Worm (Caenorhabditis elegans) whole organism, late embryonic: ENCODE results near the gene R07B7.8.

Source experiments
- C08G9.2 ChIP-seq: sonication (generic microtip); optimal IDR thresholded peaks from 2 replicates; lab custom pipeline; 2016; ENCODE audit warnings: mild to moderate bottlenecking, missing genetic modification characterization, moderate library complexity, missing compliant biosample characterization
- F13H6.1 ChIP-seq: sonication (generic microtip); optimal IDR thresholded peaks from 2 replicates; lab custom pipeline; 2016; ENCODE audit warnings: missing genetic modification characterization, missing compliant biosample characterization
- K02D7.2 ChIP-seq: sonication (generic microtip); optimal IDR thresholded peaks from 2 replicates; lab custom pipeline; 2017; ENCODE audit warnings: mild to moderate bottlenecking, missing genetic modification characterization, missing compliant biosample characterization
- K09A11.1 ChIP-seq: sonication (generic microtip); optimal IDR thresholded peaks from 2 replicates; lab custom pipeline; 2017; ENCODE audit warnings: antibody characterized with exemption, mild to moderate bottlenecking, missing genetic modification characterization, missing compliant biosample characterization; ENCODE audit not compliant: insufficient read depth
- ahr-1 ChIP-seq: sonication (generic microtip); optimal IDR thresholded peaks from 2 replicates; lab custom pipeline; 2016; ENCODE audit warnings: missing genetic modification characterization, missing compliant biosample characterization
- ceh-18 ChIP-seq: sonication (generic microtip); optimal IDR thresholded peaks from 2 replicates; lab custom pipeline; 2016; ENCODE audit warnings: missing genetic modification characterization, missing compliant biosample characterization
- ceh-2 ChIP-seq: sonication (generic microtip); optimal IDR thresholded peaks from 2 replicates; lab custom pipeline; 2016; ENCODE audit warnings: missing genotype, missing genetic modification characterization, missing compliant biosample characterization
- ceh-24 ChIP-seq: sonication (generic microtip); optimal IDR thresholded peaks from 2 replicates; lab custom pipeline; 2016; ENCODE audit warnings: mild to moderate bottlenecking, missing genetic modification characterization, missing compliant biosample characterization
- ceh-31 ChIP-seq: sonication (generic microtip); optimal IDR thresholded peaks from 2 replicates; lab custom pipeline; 2016; ENCODE audit warnings: missing genetic modification characterization, missing compliant biosample characterization
- ceh-34 ChIP-seq: sonication (generic microtip); optimal IDR thresholded peaks from 2 replicates; lab custom pipeline; 2016; ENCODE audit warnings: mild to moderate bottlenecking, missing genetic modification characterization, missing compliant biosample characterization
- che-1 ChIP-seq: sonication (generic microtip); optimal IDR thresholded peaks from 2 replicates; lab custom pipeline; 2016; ENCODE audit warnings: mild to moderate bottlenecking, missing genetic modification characterization, missing compliant biosample characterization
- dmd-4 ChIP-seq: sonication (generic microtip); optimal IDR thresholded peaks from 2 replicates; lab custom pipeline; 2016; ENCODE audit warnings: borderline replicate concordance, missing genetic modification characterization, missing compliant biosample characterization
- elt-2 ChIP-seq: sonication (generic microtip); optimal IDR thresholded peaks from 2 replicates; lab custom pipeline; 2016; ENCODE audit warnings: missing genetic modification reagents, missing genetic modification characterization, missing compliant biosample characterization
- elt-4 ChIP-seq: sonication (generic microtip); optimal IDR thresholded peaks from 2 replicates; lab custom pipeline; 2016; ENCODE audit warnings: missing genetic modification characterization, missing compliant biosample characterization
- ets-4 ChIP-seq: sonication (generic microtip); optimal IDR thresholded peaks from 2 replicates; lab custom pipeline; 2016; ENCODE audit warnings: missing genetic modification characterization, missing compliant biosample characterization
- fax-1 ChIP-seq: sonication (generic microtip); optimal IDR thresholded peaks from 2 replicates; lab custom pipeline; 2016; ENCODE audit warnings: missing genotype, missing genetic modification characterization, missing compliant biosample characterization
- fkh-6 ChIP-seq: sonication (generic microtip); optimal IDR thresholded peaks from 2 replicates; lab custom pipeline; 2016; ENCODE audit warnings: missing genetic modification characterization, missing compliant biosample characterization
- hlh-13 ChIP-seq: fragments of 200-800 bp; sonication (Bioruptor generic); optimal IDR thresholded peaks from 2 replicates; lab custom pipeline; 2018; ENCODE audit warnings: mild to moderate bottlenecking, missing genetic modification characterization, missing compliant biosample characterization
- hlh-15 ChIP-seq: sonication (generic microtip); optimal IDR thresholded peaks from 2 replicates; lab custom pipeline; 2016; ENCODE audit warnings: missing genetic modification characterization, missing compliant biosample characterization
- hlh-6 ChIP-seq: sonication (generic microtip); optimal IDR thresholded peaks from 2 replicates; lab custom pipeline; 2016; ENCODE audit warnings: missing genotype, missing genetic modification characterization, missing compliant biosample characterization
- hlh-8 ChIP-seq: sonication (generic microtip); optimal IDR thresholded peaks from 2 replicates; lab custom pipeline; 2016; ENCODE audit warnings: missing genotype, missing genetic modification characterization, missing compliant biosample characterization
- lim-6 ChIP-seq: sonication (generic microtip); optimal IDR thresholded peaks from 2 replicates; lab custom pipeline; 2016; ENCODE audit warnings: missing genetic modification characterization, missing compliant biosample characterization
- madf-2 ChIP-seq: sonication (generic microtip); optimal IDR thresholded peaks from 2 replicates; lab custom pipeline; 2017; ENCODE audit warnings: missing genetic modification characterization, missing compliant biosample characterization
- mec-3 ChIP-seq: sonication (generic microtip); optimal IDR thresholded peaks from 2 replicates; lab custom pipeline; 2016; ENCODE audit warnings: borderline replicate concordance, missing genetic modification characterization, missing compliant biosample characterization
- odd-2 ChIP-seq: sonication (generic microtip); optimal IDR thresholded peaks from 2 replicates; lab custom pipeline; 2017; ENCODE audit warnings: antibody characterized with exemption, mild to moderate bottlenecking, missing genetic modification characterization, missing compliant biosample characterization
- pat-9 ChIP-seq: fragments of 200-800 bp; sonication (Bioruptor generic); optimal IDR thresholded peaks from 2 replicates; lab custom pipeline; 2018; ENCODE audit warnings: mild to moderate bottlenecking, missing genetic modification characterization, moderate library complexity, missing compliant biosample characterization
- pha-2 ChIP-seq: sonication (generic microtip); optimal IDR thresholded peaks from 2 replicates; lab custom pipeline; 2017; ENCODE audit warnings: mild to moderate bottlenecking, missing genetic modification characterization, missing compliant biosample characterization
- pros-1 ChIP-seq: fragments of 150-350 bp; optimal IDR thresholded peaks from 2 replicates; lab custom pipeline; 2014; ENCODE audit warnings: missing biosample characterization, missing genetic modification reagents, missing genetic modification characterization
- ref-2 ChIP-seq: sonication (generic microtip); optimal IDR thresholded peaks from 2 replicates; lab custom pipeline; 2016; ENCODE audit warnings: missing genetic modification characterization, missing compliant biosample characterization
- rnt-1 ChIP-seq: sonication (generic microtip); optimal IDR thresholded peaks from 2 replicates; lab custom pipeline; 2016; ENCODE audit warnings: missing genetic modification characterization, missing compliant biosample characterization
- sdc-2 ChIP-seq: sonication (generic microtip); optimal IDR thresholded peaks from 2 replicates; lab custom pipeline; 2016; ENCODE audit warnings: missing genotype, missing genetic modification characterization, missing compliant biosample characterization
- sox-2 ChIP-seq: fragments of 200-800 bp; sonication (Bioruptor generic); IDR thresholded peaks from 2 replicates; pipeline ENCODE4 v1.3.6; 2022; ENCODE audit warnings: missing genetic modification reagents, missing genetic modification characterization, missing compliant biosample characterization
- syd-9 ChIP-seq: sonication (generic microtip); optimal IDR thresholded peaks from 2 replicates; lab custom pipeline; 2016; ENCODE audit warnings: mild to moderate bottlenecking, missing genetic modification characterization, moderate library complexity, missing compliant biosample characterization
- tbx-2 ChIP-seq: sonication (generic microtip); optimal IDR thresholded peaks from 2 replicates; lab custom pipeline; 2016; ENCODE audit warnings: missing genetic modification characterization, missing compliant biosample characterization
- ttx-3 ChIP-seq: sonication (generic microtip); optimal IDR thresholded peaks from 2 replicates; lab custom pipeline; 2016; ENCODE audit warnings: missing genetic modification reagents, missing genetic modification characterization, missing compliant biosample characterization
- unc-42 ChIP-seq: sonication (generic microtip); optimal IDR thresholded peaks from 2 replicates; lab custom pipeline; 2016; ENCODE audit warnings: missing genotype, missing genetic modification characterization, missing compliant biosample characterization
- unc-86 ChIP-seq: sonication (generic microtip); optimal IDR thresholded peaks from 2 replicates; lab custom pipeline; 2016; ENCODE audit warnings: missing genetic modification characterization, missing compliant biosample characterization
- ztf-16 ChIP-seq: sonication (generic microtip); optimal IDR thresholded peaks from 2 replicates; lab custom pipeline; 2017; ENCODE audit warnings: missing genetic modification characterization, missing compliant biosample characterization

R07B7.8 gene

DNA sequence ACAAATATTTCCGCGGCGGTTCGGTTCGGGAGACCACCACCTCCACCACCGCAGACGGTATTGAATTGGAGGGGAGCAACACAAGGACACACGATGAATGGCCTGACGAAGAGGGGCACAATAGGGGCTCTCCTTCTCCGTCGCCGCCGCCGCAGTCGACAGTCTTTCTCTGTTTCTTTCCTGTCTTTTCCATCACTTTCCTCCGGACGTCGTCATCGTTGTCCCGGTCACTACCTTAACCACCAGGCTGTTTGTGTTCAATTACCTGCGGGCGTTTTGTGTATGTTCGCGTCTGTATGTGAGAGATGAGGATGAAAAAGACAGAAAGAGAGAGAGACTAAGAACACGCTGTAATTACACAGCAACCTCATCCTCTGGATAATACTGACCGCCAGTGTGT is 44.4 kb downstream of the R07B7.8 start:
- peak; percentile 2 for TF ChIP-seq dmd-4 (tag; lab: Kevin White, UChicago)
- no peak for TF ChIP-seq unc-42 (tag; lab: Kevin White, UChicago)
- TF ChIP-seq F13H6.1: no peak
- no peak for TF ChIP-seq odd-2 (tag; lab: Kevin White, UChicago)
- peak; percentile 38 for TF ChIP-seq sox-2
- peak; percentile 3 for TF ChIP-seq pros-1 (tag; lab: Kevin White, UChicago)
- TF ChIP-seq ceh-2: peak; percentile 12
- peak; percentile 23 for TF ChIP-seq ceh-34 (tag; lab: Kevin White, UChicago)
- no peak for TF ChIP-seq ttx-3 (tag; lab: Kevin White, UChicago)
- peak; percentile 35 for TF ChIP-seq ref-2 (tag; lab: Kevin White, UChicago)
- peak; percentile 38 for TF ChIP-seq ceh-31
- no peak for TF ChIP-seq pha-2

DNA sequence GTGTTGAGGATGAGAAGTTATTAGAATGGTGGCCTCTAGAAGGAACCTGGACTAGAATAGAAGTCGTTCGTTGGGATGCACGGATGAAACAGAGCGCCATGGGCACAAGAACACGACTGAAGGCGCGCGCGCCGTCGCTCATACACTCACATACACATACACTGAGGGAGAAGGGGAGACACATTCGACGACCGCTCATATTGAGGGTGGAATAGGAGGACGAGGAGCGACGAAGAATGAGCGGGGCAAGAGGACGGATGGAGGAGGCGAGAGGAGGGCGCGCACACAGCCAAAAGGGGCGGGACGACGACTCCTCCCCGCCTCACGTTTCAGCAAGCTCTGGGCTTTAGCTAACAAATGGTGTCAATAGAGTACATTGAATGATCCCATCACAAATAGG is 45.3 kb downstream of the R07B7.8 start:
- no peak for TF ChIP-seq ahr-1 (tag; lab: Kevin White, UChicago)
- peak; percentile 26 for TF ChIP-seq hlh-6 (tag; lab: Kevin White, UChicago)
- TF ChIP-seq che-1 (tag; lab: Kevin White, UChicago): no peak
- TF ChIP-seq mec-3: no peak
- no peak for TF ChIP-seq pat-9 (tag; lab: Kevin White, UChicago)
- TF ChIP-seq sdc-2 (tag; lab: Kevin White, UChicago): peak; percentile 56
- TF ChIP-seq ceh-34 (tag; lab: Kevin White, UChicago): peak; percentile 37
- TF ChIP-seq lim-6 (tag; lab: Kevin White, UChicago): no peak
- TF ChIP-seq madf-2 (tag; lab: Kevin White, UChicago): no peak
- TF ChIP-seq dmd-4 (tag; lab: Kevin White, UChicago): no peak
- no peak for TF ChIP-seq hlh-8 (tag; lab: Kevin White, UChicago)
- peak; percentile 10 for TF ChIP-seq ceh-18 (tag; lab: Kevin White, UChicago)
- no peak for TF ChIP-seq ztf-16
- no peak for TF ChIP-seq odd-2 (tag; lab: Kevin White, UChicago)
- no peak for TF ChIP-seq ceh-24 (tag; lab: Kevin White, UChicago)
- no peak for TF ChIP-seq fax-1 (tag; lab: Kevin White, UChicago)
- no peak for TF ChIP-seq pha-2
- TF ChIP-seq F13H6.1: peak; percentile 33
- TF ChIP-seq ref-2 (tag; lab: Kevin White, UChicago): peak; percentile 25
- TF ChIP-seq ets-4 (tag; lab: Kevin White, UChicago): no peak
- TF ChIP-seq rnt-1 (tag; lab: Kevin White, UChicago): no peak
- TF ChIP-seq hlh-13 (GFP tag; lab: Kevin White, UChicago): no peak
- no peak for TF ChIP-seq hlh-15
- no peak for TF ChIP-seq K09A11.1 (tag; lab: Kevin White, UChicago)
- no peak for TF ChIP-seq unc-86
- no peak for TF ChIP-seq elt-2
- TF ChIP-seq elt-4 (tag; lab: Kevin White, UChicago): no peak
- TF ChIP-seq C08G9.2 (tag; lab: Kevin White, UChicago): peak; percentile 34
- TF ChIP-seq ceh-31: peak; percentile 44
- peak; percentile 42 for TF ChIP-seq ceh-2
- TF ChIP-seq pros-1 (tag; lab: Kevin White, UChicago): peak; percentile 46
- peak; percentile 65 for TF ChIP-seq tbx-2 (tag; lab: Kevin White, UChicago)
- TF ChIP-seq K02D7.2: no peak
- TF ChIP-seq fkh-6 (tag; lab: Kevin White, UChicago): no peak
- peak; percentile 51 for TF ChIP-seq syd-9 (tag; lab: Kevin White, UChicago)

DNA sequence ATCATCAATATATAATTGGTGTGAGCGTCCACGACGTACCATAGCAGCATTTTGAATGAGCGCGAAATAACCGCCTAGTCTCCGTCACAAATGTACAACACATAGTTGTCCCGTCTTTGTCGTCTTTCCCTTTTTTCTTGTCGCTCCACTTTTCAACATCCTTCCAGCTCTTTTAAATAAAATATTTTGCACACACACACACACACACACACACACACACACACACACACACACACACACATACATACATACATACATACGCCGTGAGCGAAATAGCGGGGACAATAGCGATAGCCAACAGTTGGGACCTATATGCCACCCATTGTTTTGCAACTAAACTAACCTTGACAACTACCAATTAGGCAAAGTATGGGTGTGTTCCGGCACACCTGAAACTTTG is 45.8 kb downstream of the R07B7.8 start:
- TF ChIP-seq sox-2 (peak; percentile 4; the same call in 1 of the 2 replicates), madf-2 (tag; lab: Kevin White, UChicago) (no peak), dmd-4 (tag; lab: Kevin White, UChicago) (no peak)
